Worm (Caenorhabditis elegans) whole organism, early embryonic: ENCODE results near the gene R10E4.9.

Experiments
- B0310.2 ChIP-seq: sonication (generic microtip); optimal IDR thresholded peaks from 2 replicates; lab custom pipeline; 2016; ENCODE audit warnings: mild to moderate bottlenecking, missing genetic modification characterization, missing compliant biosample characterization
- ama-1 ChIP-seq: fragments of 150-350 bp; optimal IDR thresholded peaks from 2 replicates; lab custom pipeline; 2014
- ceh-13 ChIP-seq: fragments of 200-800 bp; sonication (Bioruptor generic); optimal IDR thresholded peaks from 2 replicates; lab custom pipeline; 2018; ENCODE audit warnings: mild to moderate bottlenecking, missing genetic modification characterization, missing compliant biosample characterization
- pes-1 ChIP-seq: fragments of 200-800 bp; sonication (Bioruptor generic); IDR thresholded peaks from 2 replicates; pipeline ENCODE4 v1.3.6; 2022; ENCODE audit warnings: missing genetic modification reagents, missing genetic modification characterization, missing compliant biosample characterization
- tbx-37 ChIP-seq: fragments of 200-800 bp; sonication (Bioruptor generic); conservative IDR thresholded peaks from 2 replicates; pipeline ENCODE4 v1.3.6; 2022; ENCODE audit warnings: missing genetic modification reagents, missing genetic modification characterization, missing compliant biosample characterization

The R10E4.9 gene

DNA sequence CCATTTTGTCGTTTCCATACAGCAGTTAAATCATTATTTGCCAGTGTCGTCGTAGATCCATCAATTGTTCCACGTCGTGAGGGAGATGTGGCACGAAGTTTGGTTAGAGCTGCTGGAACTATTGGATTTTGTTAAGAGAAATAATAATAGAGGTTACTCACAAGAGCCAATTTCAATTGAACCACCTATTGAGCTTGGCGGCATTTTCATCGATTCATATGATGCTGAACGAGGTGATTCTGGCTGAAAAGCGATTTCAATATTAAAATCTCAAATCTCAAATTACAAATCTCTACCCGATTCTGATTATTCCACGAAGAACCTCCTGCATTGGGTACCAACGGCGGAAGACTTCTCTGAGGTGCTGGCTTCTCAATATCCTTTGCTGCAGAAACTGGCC is 44.3 kb downstream of the R10E4.9 start:
- TF ChIP-seq ama-1 (lab: Kevin White, UChicago) (no peak), tbx-37 (no peak), ceh-13 (GFP tag; lab: Kevin White, UChicago) (no peak), B0310.2 (tag; lab: Kevin White, UChicago) (no peak), pes-1 (GFP tag; lab: Robert Waterston, UW) (no peak)
